Worm (Caenorhabditis elegans) whole organism, early embryonic: Measurements from ENCODE around the gene K02F6.7.
"Not testable (repeated sequence)": the region's sequence is repeated elsewhere in the genome, so short reads cannot be mapped to it uniquely, and the experiment has no call there.

Experiments
- ets-7 ChIP-seq: sonication (generic microtip); optimal IDR thresholded peaks from 2 replicates; lab custom pipeline; 2016; ENCODE audit warnings: missing genotype, missing genetic modification characterization, missing compliant biosample characterization
- tbx-11 ChIP-seq: fragments of 200-800 bp; sonication (Bioruptor generic); IDR thresholded peaks from 2 replicates; pipeline ENCODE4 v1.3.6; 2022; ENCODE audit warnings: missing genetic modification characterization, missing compliant biosample characterization

DNA sequence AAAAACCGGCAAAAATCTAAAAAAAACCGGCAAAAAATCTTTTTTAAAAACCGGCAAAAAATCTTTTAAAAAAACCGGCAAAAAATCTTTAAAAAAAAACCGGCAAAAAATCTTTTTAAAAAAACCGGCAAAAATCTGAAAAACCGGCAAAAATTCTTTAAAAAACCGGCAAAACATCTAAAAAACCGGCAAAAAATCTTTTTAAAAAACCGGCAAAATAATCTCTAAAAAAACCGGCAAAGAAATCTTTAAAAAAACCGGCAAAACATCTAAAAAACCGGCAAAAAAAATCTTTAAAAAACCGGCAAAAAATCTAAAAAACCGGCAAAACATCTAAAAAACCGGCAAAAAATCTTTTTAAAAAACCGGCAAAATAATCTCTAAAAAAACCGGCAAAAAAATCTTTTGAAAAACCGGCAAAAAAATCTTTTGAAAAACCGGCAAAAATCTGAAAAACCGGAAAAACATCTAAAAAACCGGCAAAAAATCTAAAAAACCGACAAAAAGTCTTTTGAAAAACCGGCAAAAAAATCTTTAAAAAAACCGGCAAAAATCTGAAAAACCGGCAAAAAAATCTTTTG lies 32.8 kb upstream of the K02F6.7 start:
- TF ChIP-seq ets-7 (tag; lab: Kevin White, UChicago); tbx-11: not testable (repeated sequence)
